Fruit fly (Drosophila melanogaster): ENCODE measurements around the gene CG15525.
A peak's percentile ranks its signal among the peaks of the same experiment; 100 is the strongest.

CG15525 gene

DNA sequence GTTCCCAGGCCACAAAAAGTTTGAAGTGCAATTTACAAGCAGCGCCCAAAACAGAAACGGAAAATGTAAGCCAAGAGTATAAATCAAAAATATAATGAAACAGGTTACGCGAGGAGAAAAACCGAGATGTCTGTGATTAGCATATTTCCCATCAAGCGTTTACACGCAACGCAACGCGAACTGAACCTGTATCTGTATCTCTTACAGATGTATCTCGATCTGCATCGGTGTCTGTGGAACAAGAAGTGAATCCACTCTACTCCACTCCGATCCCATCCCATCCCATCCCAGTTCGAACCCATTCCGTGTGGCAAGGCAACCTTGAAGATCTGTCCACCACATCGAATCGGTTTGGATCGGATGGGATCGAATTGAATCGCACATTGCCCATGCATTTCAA, 13.6 kb downstream of the CG15525 start (continued):
- no peak for TF ChIP-seq CG3407 (GFP tag; optimal IDR thresholded peaks at IDR 0.05)

DNA sequence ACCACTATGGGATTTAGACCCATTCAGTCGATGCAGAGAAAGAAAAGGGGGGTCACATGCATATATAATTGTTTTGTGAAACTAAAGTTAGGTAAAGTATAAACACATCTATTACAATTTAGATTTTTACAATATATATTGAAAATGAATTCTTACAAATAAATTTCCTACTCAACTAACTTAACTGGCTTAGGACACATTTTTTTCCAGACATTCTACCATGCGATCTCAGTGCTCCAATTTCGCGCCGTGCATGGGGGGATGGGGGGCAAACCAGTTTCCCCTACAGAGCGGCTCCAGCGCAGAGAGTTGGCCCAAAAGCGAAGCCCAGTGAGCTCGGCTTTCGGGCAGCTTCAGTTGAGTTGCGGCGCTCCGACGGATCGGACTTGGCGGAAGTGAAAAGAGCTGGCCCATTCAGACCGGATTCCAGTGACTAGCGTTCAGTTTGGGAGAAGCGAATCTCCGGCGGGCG, 14.4 kb downstream of the CG15525 start, which contains the start of gene CG7896:
Gene CG7896, plus strand, starts transcription at position 354 of the 472 bp plus-strand sequence.
- TF ChIP-seq GATAe (GFP tag; conservative IDR thresholded peaks at IDR 0.05) (peak; percentile 37), odd (GFP tag; optimal IDR thresholded peaks at IDR 0.05) (peak; percentile 59), lola (GFP tag; optimal IDR thresholded peaks at IDR 0.05) (peak in 1 of 3 experiments; percentile 54), Rfx (GFP tag; IDR thresholded peaks at IDR 0.05) (peak; percentile 88), CkIIα-i1 (GFP tag; IDR thresholded peaks at IDR 0.05) (no peak), unc-4 (GFP tag; IDR thresholded peaks at IDR 0.05; ENCODE audit: partially characterized antibody) (no peak), CG10147 (GFP tag; optimal IDR thresholded peaks at IDR 0.05) (peak; percentile 54), Awh (GFP tag; IDR thresholded peaks at IDR 0.05) (peak; percentile 66), HLH3B (GFP tag; IDR thresholded peaks at IDR 0.05) (peak; percentile 76), Eip74EF (GFP tag; optimal IDR thresholded peaks at IDR 0.05) (peak in 1 of 2 experiments; percentile 22), Gug (GFP tag; IDR thresholded peaks at IDR 0.05) (peak; percentile 71), CG12744 (GFP tag; optimal IDR thresholded peaks at IDR 0.05) (no peak), CG15514 (GFP tag; optimal IDR thresholded peaks at IDR 0.05) (peak; percentile 48), CG6854 (GFP tag; optimal IDR thresholded peaks at IDR 0.05) (peak; percentile 51), CG1529 (GFP tag; optimal IDR thresholded peaks at IDR 0.05) (peak; percentile 42), CG11456 (GFP tag; IDR thresholded peaks at IDR 0.05) (peak; percentile 76; the same call in 1 of the 3 replicates), CG8388 (GFP tag; optimal IDR thresholded peaks at IDR 0.05) (peak; percentile 46), wdn (GFP tag; IDR thresholded peaks at IDR 0.05) (peak; percentile 52), Deaf1 (tag; optimal IDR thresholded peaks at IDR 0.05) (peak; percentile 71), CG10543 (GFP tag; optimal IDR thresholded peaks at IDR 0.05) (peak; percentile 74), zfh2 (GFP tag; optimal IDR thresholded peaks at IDR 0.05) (peak; percentile 28), pan (optimal IDR thresholded peaks at IDR 0.05) (no peak), pan (GFP tag; optimal IDR thresholded peaks at IDR 0.05 in 1 of 2, IDR thresholded peaks at IDR 0.05 in 1 of 2) (peak in 1 of 2 experiments; percentile 80), klu (GFP tag; IDR thresholded peaks at IDR 0.05) (0 out of 2 replicates have a peak, but pooled peaks have one; percentile 37), Tbp (GFP tag; optimal IDR thresholded peaks at IDR 0.05) (no peak), CG2120 (GFP tag; optimal IDR thresholded peaks at IDR 0.05) (peak; percentile 68), bsh (GFP tag; optimal IDR thresholded peaks at IDR 0.05) (peak; percentile 5 to 64), CG6813 (GFP tag; optimal IDR thresholded peaks at IDR 0.05) (peak; percentile 48), CG7372 (GFP tag; IDR thresholded peaks at IDR 0.05) (peak; percentile 75), CG16813 (GFP tag; IDR thresholded peaks at IDR 0.05; ENCODE audit: partially characterized antibody) (no peak), Dek (tag; optimal IDR thresholded peaks at IDR 0.05) (peak; percentile 24), crol (GFP tag; IDR thresholded peaks at IDR 0.05) (0 out of 2 replicates have a peak, but pooled peaks have one; percentile 28), CG7357 (GFP tag; IDR thresholded peaks at IDR 0.05) (peak; percentile 80), Hr3 (GFP tag; optimal IDR thresholded peaks at IDR 0.05) (peak; percentile 65), fd64A (GFP tag; optimal IDR thresholded peaks at IDR 0.05) (no peak), nau (GFP tag; optimal IDR thresholded peaks at IDR 0.05) (peak; percentile 38), CG31388 (GFP tag; optimal IDR thresholded peaks at IDR 0.05) (no peak), jigr1 (GFP tag; IDR thresholded peaks at IDR 0.05) (peak; percentile 65; the same call in 1 of the 3 replicates), NfI (GFP tag; optimal IDR thresholded peaks at IDR 0.05) (peak; percentile 53), hkb (optimal IDR thresholded peaks at IDR 0.05) (no peak), hkb (GFP tag; IDR thresholded peaks at IDR 0.05) (peak; percentile 88), CG11560 (tag; IDR thresholded peaks at IDR 0.05) (no peak), CG10959 (GFP tag; IDR thresholded peaks at IDR 0.05) (peak; percentile 50), CG17328 (GFP tag; IDR thresholded peaks at IDR 0.05) (peak; percentile 49), dan (GFP tag; IDR thresholded peaks at IDR 0.05) (no peak), Dad (GFP tag; optimal IDR thresholded peaks at IDR 0.05) (no peak), Myb (GFP tag; optimal IDR thresholded peaks at IDR 0.05) (no peak), CG14050 (GFP tag; IDR thresholded peaks at IDR 0.05) (peak; percentile 71; the same call in 2 of the 3 replicates)
